Worm (Caenorhabditis elegans) whole organism, L2 larva: ENCODE data around the gene hsp-6.
A peak's percentile ranks its signal among the peaks of the same experiment; 100 is the strongest.

Experiments
- C34F6.9 ChIP-seq: fragments of 150-350 bp; optimal IDR thresholded peaks from 2 replicates; lab custom pipeline; 2014; ENCODE audit warnings: missing biosample characterization, missing genetic modification characterization
- F13H6.1 ChIP-seq: sonication (generic microtip); optimal IDR thresholded peaks from 2 replicates; lab custom pipeline; 2016; ENCODE audit warnings: missing genetic modification characterization, missing compliant biosample characterization
- R02D3.7 ChIP-seq: fragments of 150-350 bp; optimal IDR thresholded peaks from 2 replicates; lab custom pipeline; 2014; ENCODE audit warnings: missing biosample characterization, missing genetic modification characterization
- Y55F3AM.14 ChIP-seq: fragments of 200-800 bp; sonication (Bioruptor generic); optimal IDR thresholded peaks from 2 replicates; lab custom pipeline; 2018; ENCODE audit warnings: mild to moderate bottlenecking, missing genetic modification characterization, missing compliant biosample characterization
- ZK546.5 ChIP-seq: sonication (generic microtip); optimal IDR thresholded peaks from 2 replicates; lab custom pipeline; 2017; ENCODE audit warnings: missing biosample characterization, missing genetic modification characterization
- aly-2 ChIP-seq: fragments of 150-350 bp; optimal IDR thresholded peaks from 2 replicates; lab custom pipeline; 2014; ENCODE audit warnings: missing biosample characterization, missing genetic modification characterization
- ama-1 ChIP-seq: fragments of 150-350 bp; optimal IDR thresholded peaks from 2 replicates; lab custom pipeline; 2018; ENCODE audit warnings: inconsistent platforms
- blmp-1 ChIP-seq: sonication (generic microtip); optimal IDR thresholded peaks from 2 replicates; lab custom pipeline; 2017; ENCODE audit warnings: missing genetic modification characterization, mild to moderate bottlenecking, missing compliant biosample characterization, antibody characterized with exemption, moderate library complexity; ENCODE audit not compliant: insufficient read depth
- ceh-16 ChIP-seq: fragments of 150-350 bp; optimal IDR thresholded peaks from 2 replicates; lab custom pipeline; 2014; ENCODE audit warnings: missing biosample characterization, missing genetic modification characterization
- crh-2 ChIP-seq: sonication (generic microtip); optimal IDR thresholded peaks from 2 replicates; lab custom pipeline; 2017; ENCODE audit warnings: missing biosample characterization, missing genetic modification characterization
- dmd-4 ChIP-seq: sonication (generic microtip); optimal IDR thresholded peaks from 2 replicates; lab custom pipeline; 2017; ENCODE audit warnings: missing biosample characterization, missing genetic modification characterization
- egl-27 ChIP-seq: sonication (generic microtip); optimal IDR thresholded peaks from 3 replicates; lab custom pipeline; 2017; ENCODE audit warnings: missing biosample characterization, missing genetic modification reagents, missing genetic modification characterization
- elt-1 ChIP-seq: fragments of 150-350 bp; optimal IDR thresholded peaks from 2 replicates; lab custom pipeline; 2014; ENCODE audit warnings: missing biosample characterization, missing genetic modification characterization
- elt-3 ChIP-seq: sonication (generic microtip); optimal IDR thresholded peaks from 2 replicates; lab custom pipeline; 2017; ENCODE audit warnings: missing biosample characterization, missing genetic modification characterization
- fos-1 ChIP-seq: fragments of 150-350 bp; optimal IDR thresholded peaks from 2 replicates; lab custom pipeline; 2014; ENCODE audit warnings: missing biosample characterization, missing genetic modification characterization
- gmeb-1 ChIP-seq: fragments of 150-350 bp; optimal IDR thresholded peaks from 2 replicates; lab custom pipeline; 2014; ENCODE audit warnings: missing biosample characterization, missing genetic modification characterization
- lin-13 ChIP-seq: fragments of 150-350 bp; optimal IDR thresholded peaks from 2 replicates; lab custom pipeline; 2014; ENCODE audit warnings: missing biosample characterization, missing genetic modification reagents, missing genetic modification characterization
- lin-39 ChIP-seq: fragments of 150-350 bp; optimal IDR thresholded peaks from 2 replicates; lab custom pipeline; 2014; ENCODE audit warnings: missing biosample characterization, missing genetic modification reagents, missing genetic modification characterization
- lsy-2 ChIP-seq, 2 experiments: fragments of 150-350 bp in 1 of 2; sonication (generic microtip) in 1 of 2; optimal IDR thresholded peaks; 2 replicates each; lab custom pipeline; 2014 to 2017; ENCODE audit warnings: missing biosample characterization in 2 of 2, missing genetic modification characterization in 2 of 2
- mab-5 ChIP-seq: fragments of 150-350 bp; optimal IDR thresholded peaks from 2 replicates; lab custom pipeline; 2014; ENCODE audit warnings: missing biosample characterization, missing genetic modification characterization
- mbf-1 ChIP-seq: sonication (generic microtip); optimal IDR thresholded peaks from 2 replicates; lab custom pipeline; 2017; ENCODE audit warnings: missing biosample characterization, missing genetic modification characterization
- mdl-1 ChIP-seq, 2 experiments: fragments of 150-350 bp in 1 of 2; sonication (generic microtip) in 1 of 2; optimal IDR thresholded peaks; 2 replicates each; lab custom pipeline; 2017; ENCODE audit warnings: missing biosample characterization in 2 of 2, missing genetic modification characterization in 2 of 2
- nhr-10 ChIP-seq: sonication (generic microtip); optimal IDR thresholded peaks from 2 replicates; lab custom pipeline; 2017; ENCODE audit warnings: missing biosample characterization, missing genetic modification characterization
- nhr-11 ChIP-seq: fragments of 150-350 bp; optimal IDR thresholded peaks from 2 replicates; lab custom pipeline; 2014; ENCODE audit warnings: missing biosample characterization, missing genetic modification characterization
- nhr-129 ChIP-seq: fragments of 150-350 bp; optimal IDR thresholded peaks from 2 replicates; lab custom pipeline; 2014; ENCODE audit warnings: missing biosample characterization, missing genetic modification characterization
- nhr-23 ChIP-seq: fragments of 150-350 bp; optimal IDR thresholded peaks from 2 replicates; lab custom pipeline; 2014; ENCODE audit warnings: missing biosample characterization, missing genetic modification reagents, missing genetic modification characterization
- nhr-237 ChIP-seq: fragments of 150-350 bp; optimal IDR thresholded peaks from 2 replicates; lab custom pipeline; 2014; ENCODE audit warnings: missing biosample characterization, missing genetic modification characterization
- nhr-25 ChIP-seq: fragments of 150-350 bp; sonication (generic microtip); optimal IDR thresholded peaks from 3 replicates; lab custom pipeline; 2014; ENCODE audit warnings: missing biosample characterization, missing genetic modification characterization
- nhr-6 ChIP-seq: fragments of 150-350 bp; optimal IDR thresholded peaks from 2 replicates; lab custom pipeline; 2014; ENCODE audit warnings: missing biosample characterization, missing genetic modification characterization
- peb-1 ChIP-seq: fragments of 150-350 bp; optimal IDR thresholded peaks from 2 replicates; lab custom pipeline; 2014; ENCODE audit warnings: missing biosample characterization, missing genetic modification characterization
- skn-1 ChIP-seq: sonication (generic microtip); optimal IDR thresholded peaks from 2 replicates; lab custom pipeline; 2017; ENCODE audit warnings: missing biosample characterization, missing genetic modification characterization
- sma-3 ChIP-seq: sonication (generic microtip); optimal IDR thresholded peaks from 2 replicates; lab custom pipeline; 2016; ENCODE audit warnings: missing genetic modification reagents, missing genetic modification characterization, missing compliant biosample characterization
- sma-9 ChIP-seq, 2 experiments: fragments of 150-350 bp in 1 of 2; sonication (generic microtip) in 1 of 2; optimal IDR thresholded peaks; 2 replicates each; lab custom pipeline; 2014 to 2016; ENCODE audit warnings: missing genetic modification characterization in 2 of 2, mild to moderate bottlenecking in 1 of 2, missing biosample characterization in 1 of 2, missing compliant biosample characterization in 1 of 2, missing genetic modification reagents in 1 of 2, moderate library complexity in 1 of 2
- unc-39 ChIP-seq: fragments of 150-350 bp; optimal IDR thresholded peaks from 2 replicates; lab custom pipeline; 2014; ENCODE audit warnings: missing biosample characterization, missing genetic modification characterization
- unc-55 ChIP-seq: fragments of 150-350 bp; sonication (generic microtip); optimal IDR thresholded peaks from 3 replicates; lab custom pipeline; 2014; ENCODE audit warnings: missing biosample characterization, missing genetic modification reagents, missing genetic modification characterization
- zag-1 ChIP-seq: fragments of 150-350 bp; optimal IDR thresholded peaks from 2 replicates; lab custom pipeline; 2014; ENCODE audit warnings: missing biosample characterization, missing genetic modification characterization
- ztf-1 ChIP-seq: fragments of 200-800 bp; sonication (Bioruptor generic); conservative IDR thresholded peaks from 2 replicates; pipeline ENCODE4 v1.3.6; 2022; ENCODE audit warnings: missing genetic modification characterization, missing compliant biosample characterization
- ztf-11 ChIP-seq: sonication (generic microtip); optimal IDR thresholded peaks from 2 replicates; lab custom pipeline; 2017; ENCODE audit warnings: missing biosample characterization, missing genetic modification characterization

Gene hsp-6

ce11 chrV:4850446-4850845 is 23.9 kb upstream of the hsp-6 start:
- TF ChIP-seq unc-39 (tag; lab: Kevin White, UChicago) = no peak
- no peak for TF ChIP-seq ceh-16 (tag; lab: Kevin White, UChicago)
- TF ChIP-seq nhr-10 (tag; lab: Kevin White, UChicago) = no peak
- TF ChIP-seq lin-39 = no peak
- no peak for TF ChIP-seq egl-27 (tag; lab: Kevin White, UChicago)
- TF ChIP-seq nhr-11 (tag; lab: Kevin White, UChicago) = no peak
- no peak for TF ChIP-seq nhr-129
- TF ChIP-seq lsy-2 (tag; optimal IDR thresholded peaks at IDR 0.05; lab: Kevin White, UChicago) = no peak
- no peak for TF ChIP-seq ZK546.5
- TF ChIP-seq Y55F3AM.14 = no peak
- TF ChIP-seq aly-2 = no peak
- no peak for TF ChIP-seq ama-1
- TF ChIP-seq sma-3 (GFP tag; lab: Kevin White, UChicago) = no peak

- TF ChIP-seq skn-1 (tag; lab: Kevin White, UChicago) (peak; percentile 29), nhr-129 (no peak), fos-1 (tag; lab: Kevin White, UChicago) (peak; percentile 21), gmeb-1 (tag; lab: Kevin White, UChicago) (peak; percentile 19), sma-9 (GFP tag; optimal IDR thresholded peaks at IDR 0.05; lab: Kevin White, UChicago) (peak; percentile 12), sma-9 (tag; optimal IDR thresholded peaks at IDR 0.05; lab: Kevin White, UChicago) (no peak), C34F6.9 (tag; lab: Kevin White, UChicago) (peak; percentile 43), aly-2 (no peak), blmp-1 (tag; lab: Kevin White, UChicago) (no peak), F13H6.1 (no peak)
Observed at ce11 chrV:4847424-4847823, 20.9 kb upstream of the hsp-6 start, which contains the start of gene abhd-5.1. TSS of gene abhd-5.1 (plus strand) at chrV:4847653.

ce11 chrV:4846507-4846906 is 19.9 kb upstream of the hsp-6 start:
- TF ChIP-seq sma-9 (GFP tag; optimal IDR thresholded peaks at IDR 0.05; lab: Kevin White, UChicago) = no peak
- TF ChIP-seq sma-9 (tag; optimal IDR thresholded peaks at IDR 0.05; lab: Kevin White, UChicago) = no peak
- no peak for TF ChIP-seq skn-1 (tag; lab: Kevin White, UChicago)
- no peak for TF ChIP-seq nhr-11 (tag; lab: Kevin White, UChicago)
- TF ChIP-seq mdl-1 (tag; optimal IDR thresholded peaks at IDR 0.05; lab: Kevin White, UChicago) = no peak
- no peak for TF ChIP-seq ztf-11
- TF ChIP-seq nhr-6 (tag; lab: Kevin White, UChicago) = no peak

- TF ChIP-seq elt-3 (tag; lab: Kevin White, UChicago) = no peak
- TF ChIP-seq nhr-23 = no peak
- no peak for TF ChIP-seq mbf-1
- no peak for TF ChIP-seq dmd-4
- TF ChIP-seq sma-3 (GFP tag; lab: Kevin White, UChicago) = peak; percentile 12
- peak; percentile 25 for TF ChIP-seq F13H6.1
- TF ChIP-seq elt-1 (tag; lab: Kevin White, UChicago) = no peak
- peak; percentile 45 for TF ChIP-seq crh-2 (tag; lab: Kevin White, UChicago)
- no peak for TF ChIP-seq zag-1 (tag; lab: Kevin White, UChicago)
- no peak for TF ChIP-seq Y55F3AM.14
- no peak for TF ChIP-seq nhr-237
- TF ChIP-seq peb-1 = no peak
- TF ChIP-seq lsy-2 (tag; optimal IDR thresholded peaks at IDR 0.05; lab: Kevin White, UChicago) = peak in 1 of 2 experiments; percentile 61
- no peak for TF ChIP-seq R02D3.7 (tag; lab: Kevin White, UChicago)
- TF ChIP-seq unc-55 (GFP tag; lab: Kevin White, UChicago) = peak; percentile 66
- peak; percentile 45 for TF ChIP-seq sma-9 (GFP tag; optimal IDR thresholded peaks at IDR 0.05; lab: Kevin White, UChicago)
- no peak for TF ChIP-seq sma-9 (tag; optimal IDR thresholded peaks at IDR 0.05; lab: Kevin White, UChicago)
- TF ChIP-seq C34F6.9 (tag; lab: Kevin White, UChicago) = peak; percentile 83
- TF ChIP-seq nhr-129 = peak; percentile 79
- peak; percentile 7 for TF ChIP-seq nhr-25 (tag; lab: Kevin White, UChicago)
- no peak for TF ChIP-seq lin-13
- peak; percentile 71 for TF ChIP-seq gmeb-1 (tag; lab: Kevin White, UChicago)
- no peak for TF ChIP-seq ztf-1 (GFP tag; lab: Robert Waterston, UW)
- TF ChIP-seq ceh-16 (tag; lab: Kevin White, UChicago) = no peak
- TF ChIP-seq fos-1 (tag; lab: Kevin White, UChicago) = peak; percentile 60
- TF ChIP-seq mab-5 (tag; lab: Kevin White, UChicago) = no peak
Observed at ce11 chrV:4844591-4844990, 18.0 kb upstream of the hsp-6 start, which contains the start of gene abhd-5.2. TSS of gene abhd-5.2 (plus strand) at chrV:4844685.
